Fruit fly (Drosophila melanogaster) Kc167 (cell line): Measurements from ENCODE around the gene Naa40.

Experiments
- Myc ChIP-seq: fragments of >200 bp; optimal IDR thresholded peaks from 2 replicates; lab custom pipeline; 2017; ENCODE audit warnings: missing external identifiers
- insv ChIP-seq: fragments of >200 bp; optimal IDR thresholded peaks from 3 replicates; lab custom pipeline; 2018; ENCODE audit warnings: missing external identifiers
- ttk ChIP-seq: sonication (Bioruptor generic); optimal IDR thresholded peaks from 2 replicates; lab custom pipeline; 2017; ENCODE audit warnings: missing external identifiers

dm6 chr3R:29757226-29757625, 32.5 kb upstream of the Naa40 start:
- TF ChIP-seq Myc (lab: Kevin White, UChicago) (no peak), insv (lab: Kevin White, UChicago) (no peak), ttk (no peak)
